Worm (Caenorhabditis elegans): ENCODE data around the gene hpo-9.

hpo-9 gene

DNA sequence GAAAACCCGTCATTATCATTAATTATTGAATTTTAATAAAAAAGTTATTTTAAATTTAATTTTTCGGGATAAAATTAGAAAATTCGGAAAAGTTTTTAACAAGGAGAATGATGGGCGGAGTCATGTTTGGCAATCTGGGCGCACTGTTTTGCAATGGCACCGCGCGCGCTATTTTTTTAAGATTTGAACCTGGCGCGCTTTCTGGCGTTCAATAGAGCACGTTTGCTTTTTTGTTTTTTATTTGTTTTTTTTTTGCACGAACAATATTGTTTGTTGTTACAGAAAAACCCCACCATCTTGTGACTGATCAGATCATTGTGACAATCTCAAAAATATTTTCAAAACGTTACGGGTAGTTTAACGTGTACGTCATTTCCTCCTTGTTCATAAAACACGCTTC lies 203 bp upstream of the hpo-9 start, which contains the start of gene hyls-1:
hyls-1 (plus strand) TSS at position 249 of the 400 bp plus-strand sequence.
- TF ChIP-seq F13H6.1 (tag; optimal IDR thresholded peaks at IDR 0.05) (peak; percentile 78), lin-13 (GFP tag; optimal IDR thresholded peaks at IDR 0.05) (peak; percentile 83), gmeb-1 (tag; optimal IDR thresholded peaks at IDR 0.05) (peak; percentile 97), ceh-16 (tag; optimal IDR thresholded peaks at IDR 0.05) (no peak), lsy-2 (tag; optimal IDR thresholded peaks at IDR 0.05) (peak; percentile 71 to 88), nhr-25 (tag; optimal IDR thresholded peaks at IDR 0.05) (peak; percentile 85), blmp-1 (tag; optimal IDR thresholded peaks at IDR 0.05; ENCODE audit: insufficient read depth) (peak; percentile 40), crh-2 (tag; optimal IDR thresholded peaks at IDR 0.05) (peak; percentile 91), unc-55 (GFP tag; optimal IDR thresholded peaks at IDR 0.05) (peak; percentile 95), skn-1 (tag; optimal IDR thresholded peaks at IDR 0.05) (peak; percentile 64), nhr-237 (tag; optimal IDR thresholded peaks at IDR 0.05) (peak; percentile 57), alr-1 (tag; optimal IDR thresholded peaks at IDR 0.05) (no peak), ZK546.5 (tag; optimal IDR thresholded peaks at IDR 0.05) (peak; percentile 16), zag-1 (tag; optimal IDR thresholded peaks at IDR 0.05) (peak; percentile 52), sma-9 (GFP tag; optimal IDR thresholded peaks at IDR 0.05) (peak; percentile 77), sma-9 (tag; optimal IDR thresholded peaks at IDR 0.05) (no peak), ceh-82 (tag; optimal IDR thresholded peaks at IDR 0.05) (peak; percentile 73), mdl-1 (tag; optimal IDR thresholded peaks at IDR 0.05) (no peak), nhr-10 (tag; optimal IDR thresholded peaks at IDR 0.05) (no peak), snpc-4 (tag; optimal IDR thresholded peaks at IDR 0.05) (peak; percentile 18), nhr-12 (tag; optimal IDR thresholded peaks at IDR 0.05) (no peak), R02D3.7 (tag; optimal IDR thresholded peaks at IDR 0.05) (peak; percentile 1), ztf-4 (tag; optimal IDR thresholded peaks at IDR 0.05) (peak; percentile 53), elt-1 (tag; optimal IDR thresholded peaks at IDR 0.05) (no peak), ztf-1 (GFP tag; conservative IDR thresholded peaks at IDR 0.05) (no peak), ama-1 (optimal IDR thresholded peaks at IDR 0.05) (no peak), lin-11 (tag; optimal IDR thresholded peaks at IDR 0.05) (peak; percentile 88), mab-5 (tag; optimal IDR thresholded peaks at IDR 0.05) (peak; percentile 64), sem-4 (tag; optimal IDR thresholded peaks at IDR 0.05) (peak; percentile 70), nhr-129 (tag; optimal IDR thresholded peaks at IDR 0.05) (peak; percentile 80), nhr-21 (tag; optimal IDR thresholded peaks at IDR 0.05) (peak; percentile 70), lin-39 (tag; optimal IDR thresholded peaks at IDR 0.05) (no peak), C34F6.9 (tag; optimal IDR thresholded peaks at IDR 0.05) (peak; percentile 79), sma-3 (GFP tag; optimal IDR thresholded peaks at IDR 0.05) (peak; percentile 85), fos-1 (tag; optimal IDR thresholded peaks at IDR 0.05) (peak; percentile 29), egl-27 (tag; optimal IDR thresholded peaks at IDR 0.05) (no peak)

DNA sequence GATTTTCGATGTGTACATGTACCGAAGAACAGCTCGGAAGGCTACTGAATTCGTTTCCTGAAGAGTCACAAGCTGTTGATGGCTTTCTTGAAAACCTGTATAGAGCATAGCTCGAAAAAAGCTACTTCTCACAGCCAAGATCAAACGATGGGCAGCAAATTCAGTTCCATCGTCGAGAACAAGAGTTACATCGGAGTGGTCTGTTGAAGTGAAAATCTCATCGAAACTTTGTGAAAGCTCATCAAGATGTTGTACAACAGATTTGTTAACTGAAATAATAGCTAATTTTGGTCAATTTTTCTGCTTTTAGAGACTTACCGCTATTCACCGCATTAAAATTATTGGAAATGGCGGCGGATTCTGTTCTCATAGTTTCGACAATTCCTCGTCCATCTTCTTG lies 236 bp downstream of the hpo-9 start:
- no peak for TF ChIP-seq lin-39 (tag; optimal IDR thresholded peaks at IDR 0.05)
- TF ChIP-seq nhr-237 (tag; optimal IDR thresholded peaks at IDR 0.05), result no peak
- TF ChIP-seq mdl-1 (tag; optimal IDR thresholded peaks at IDR 0.05), result no peak
- TF ChIP-seq nhr-23 (tag; optimal IDR thresholded peaks at IDR 0.05), result no peak
- TF ChIP-seq aly-2 (tag; optimal IDR thresholded peaks at IDR 0.05), result no peak

DNA sequence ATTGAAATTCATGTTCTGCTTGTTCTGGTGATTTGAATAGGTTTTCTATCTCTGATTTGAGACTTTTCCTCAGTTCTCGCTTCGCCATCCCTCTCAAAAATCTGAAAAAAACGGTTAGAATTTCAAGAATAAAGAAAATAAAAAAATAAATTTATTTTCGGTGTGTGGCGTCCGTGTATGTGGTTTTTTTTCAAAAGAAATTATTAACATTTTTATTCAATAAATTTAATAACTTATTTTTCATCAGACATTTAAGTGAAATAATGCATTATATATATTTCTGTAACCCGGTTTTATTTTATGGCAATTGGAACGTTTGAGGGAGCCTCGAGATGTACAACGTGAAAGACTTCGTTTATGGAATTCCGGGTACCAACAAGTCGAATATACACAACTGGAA lies 2.2 kb downstream of the hpo-9 start, which contains the start of gene C05C8.5:
C05C8.5 (minus strand) TSS at position 101 of the 400 bp plus-strand sequence.
- TF ChIP-seq nhr-25 (tag; optimal IDR thresholded peaks at IDR 0.05), result no peak

DNA sequence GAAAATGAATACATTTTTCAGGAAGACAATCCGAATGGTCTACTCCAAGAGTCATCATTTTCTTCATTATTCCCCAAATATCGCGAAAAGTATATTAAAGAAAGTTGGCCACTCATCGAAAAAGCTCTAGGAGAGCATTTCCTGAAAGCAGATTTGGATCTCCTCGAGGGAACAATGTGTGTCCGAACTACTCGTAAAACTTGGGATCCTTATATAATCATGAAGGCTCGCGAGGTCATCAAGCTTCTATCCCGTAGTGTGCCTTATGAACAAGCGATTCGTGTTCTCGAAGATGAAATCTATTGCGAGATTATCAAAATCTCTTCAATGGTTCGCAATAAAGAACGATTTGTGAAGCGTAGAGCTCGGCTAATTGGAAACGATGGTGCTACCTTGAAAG lies 5.4 kb downstream of the hpo-9 start:
- no peak for TF ChIP-seq snpc-4 (tag; optimal IDR thresholded peaks at IDR 0.05)
- TF ChIP-seq ZK546.5 (tag; optimal IDR thresholded peaks at IDR 0.05), result no peak
- no peak for TF ChIP-seq fos-1 (tag; optimal IDR thresholded peaks at IDR 0.05)
- no peak for TF ChIP-seq unc-62 (GFP tag; optimal IDR thresholded peaks at IDR 0.05)
- TF ChIP-seq ceh-16 (tag; optimal IDR thresholded peaks at IDR 0.05), result no peak
- no peak for TF ChIP-seq sem-4 (tag; optimal IDR thresholded peaks at IDR 0.05)
- TF ChIP-seq mbf-1 (tag; optimal IDR thresholded peaks at IDR 0.05), result no peak
- no peak for TF ChIP-seq blmp-1 (tag; optimal IDR thresholded peaks at IDR 0.05; ENCODE audit: insufficient read depth)
- TF ChIP-seq R02D3.7 (tag; optimal IDR thresholded peaks at IDR 0.05), result no peak
- no peak for TF ChIP-seq nhr-23 (tag; optimal IDR thresholded peaks at IDR 0.05)

Data from whole organism, L2 larva.